Fruit fly (Drosophila melanogaster): ENCODE measurements around the gene Gp93.

The Gp93 gene

DNA sequence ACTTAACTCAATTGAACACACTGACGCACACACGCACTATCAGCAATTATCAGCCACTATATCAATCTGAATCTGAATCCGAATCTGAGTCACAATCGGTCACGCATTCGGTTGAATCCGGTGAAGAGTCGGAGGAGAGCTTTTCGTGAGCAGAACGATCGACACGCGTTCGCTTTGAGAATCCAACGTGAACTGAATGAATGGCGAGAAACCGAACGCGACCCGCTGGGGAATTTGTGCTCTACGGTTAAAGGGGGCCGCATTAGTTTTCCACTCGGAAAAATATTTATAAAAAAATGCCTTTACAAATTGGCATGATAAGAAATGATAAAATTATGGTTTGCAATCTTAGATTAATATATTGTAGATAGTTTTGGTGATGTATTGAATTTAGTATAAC lies 39.7 kb downstream of the Gp93 start, which contains the start of gene betaTub97EF:
Gene betaTub97EF, minus strand, starts transcription at position 196 of the 400 bp plus-strand sequence.
- TF ChIP-seq h (optimal IDR thresholded peaks at IDR 0.05) (no peak), CG14441 (GFP tag; IDR thresholded peaks at IDR 0.05) (0 out of 2 replicates have a peak, but pooled peaks have one; percentile 40), CG11247 (GFP tag; IDR thresholded peaks at IDR 0.05) (0 out of 2 replicates have a peak, but pooled peaks have one; percentile 25), bsh (GFP tag; optimal IDR thresholded peaks at IDR 0.05) (peak in 1 of 2 experiments; percentile 0), esg (GFP tag; conservative IDR thresholded peaks at IDR 0.05) (0 out of 2 replicates have a peak, but pooled peaks have one; percentile 7), PHDP (tag; optimal IDR thresholded peaks at IDR 0.05) (no peak), zfh1 (GFP tag; IDR thresholded peaks at IDR 0.05) (0 out of 3 replicates have a peak, but pooled peaks have one; percentile 15), CG32532 (GFP tag; IDR thresholded peaks at IDR 0.05) (peak; percentile 35; the same call in 1 of the 2 replicates), grn (GFP tag; optimal IDR thresholded peaks at IDR 0.05) (peak; percentile 80), gce (GFP tag; IDR thresholded peaks at IDR 0.05) (peak; percentile 18; the same call in 1 of the 3 replicates), crol (GFP tag; IDR thresholded peaks at IDR 0.05) (peak; percentile 71), nom (GFP tag; optimal IDR thresholded peaks at IDR 0.05) (no peak), scrt (GFP tag; optimal IDR thresholded peaks at IDR 0.05) (no peak), NK7.1 (GFP tag; optimal IDR thresholded peaks at IDR 0.05) (no peak), p53 (GFP tag; optimal IDR thresholded peaks at IDR 0.05) (no peak), Rfx (GFP tag; IDR thresholded peaks at IDR 0.05) (peak; percentile 64), CG33213 (GFP tag; optimal IDR thresholded peaks at IDR 0.05) (no peak), HmgZ (tag; optimal IDR thresholded peaks at IDR 0.05) (peak; percentile 29), CG15696 (tag; optimal IDR thresholded peaks at IDR 0.05) (no peak), dysf (GFP tag; IDR thresholded peaks at IDR 0.05) (peak; percentile 32; the same call in 2 of the 3 replicates), kay (GFP tag; optimal IDR thresholded peaks at IDR 0.05) (peak; percentile 75), Dp (GFP tag; optimal IDR thresholded peaks at IDR 0.05) (no peak), CG31224 (GFP tag; IDR thresholded peaks at IDR 0.05) (no peak), sob (GFP tag; IDR thresholded peaks at IDR 0.05) (0 out of 2 replicates have a peak, but pooled peaks have one; percentile 11), CG7372 (GFP tag; IDR thresholded peaks at IDR 0.05) (0 out of 2 replicates have a peak, but pooled peaks have one; percentile 12), Hsf (GFP tag; optimal IDR thresholded peaks at IDR 0.05) (no peak), CG15073 (GFP tag; optimal IDR thresholded peaks at IDR 0.05) (no peak), Atf-2 (GFP tag; optimal IDR thresholded peaks at IDR 0.05) (no peak), CG32767 (GFP tag; IDR thresholded peaks at IDR 0.05) (0 out of 2 replicates have a peak, but pooled peaks have one; percentile 7), CG34224 (GFP tag; IDR thresholded peaks at IDR 0.05; ENCODE audit: partially characterized antibody) (no peak), CG9932 (GFP tag; IDR thresholded peaks at IDR 0.05) (peak; percentile 49), E2f1 (GFP tag; IDR thresholded peaks at IDR 0.05) (0 out of 2 replicates have a peak, but pooled peaks have one; percentile 28), CG3163 (GFP tag; optimal IDR thresholded peaks at IDR 0.05) (peak; percentile 12), Ptx1 (GFP tag; IDR thresholded peaks at IDR 0.05) (no peak), vvl (GFP tag; IDR thresholded peaks at IDR 0.05) (peak; percentile 28; the same call in 1 of the 2 replicates), row (GFP tag; IDR thresholded peaks at IDR 0.05) (peak; percentile 48), zf30C (GFP tag; optimal IDR thresholded peaks at IDR 0.05) (peak; percentile 5), stc (GFP tag; IDR thresholded peaks at IDR 0.05) (0 out of 2 replicates have a peak, but pooled peaks have one; percentile 40), slbo (GFP tag; IDR thresholded peaks at IDR 0.05) (peak; percentile 77), ken (GFP tag; IDR thresholded peaks at IDR 0.05) (0 out of 3 replicates have a peak, but pooled peaks have one; percentile 42), Deaf1 (tag; optimal IDR thresholded peaks at IDR 0.05) (peak; percentile 29), prd (optimal IDR thresholded peaks at IDR 0.05) (no peak), prd (GFP tag; IDR thresholded peaks at IDR 0.05) (peak; percentile 13; the same call in 1 of the 3 replicates), pan (optimal IDR thresholded peaks at IDR 0.05) (no peak), pan (GFP tag; optimal IDR thresholded peaks at IDR 0.05 in 1 of 2, IDR thresholded peaks at IDR 0.05 in 1 of 2) (peak in 1 of 2 experiments; percentile 24), ftz-f1 (GFP tag; optimal IDR thresholded peaks at IDR 0.05) (no peak), Sox102F (GFP tag; optimal IDR thresholded peaks at IDR 0.05) (no peak), CG3847 (GFP tag; IDR thresholded peaks at IDR 0.05) (peak; percentile 46), CG9817 (tag; optimal IDR thresholded peaks at IDR 0.05) (no peak), CG6791 (GFP tag; IDR thresholded peaks at IDR 0.05; ENCODE audit: partially characterized antibody) (0 out of 3 replicates have a peak, but pooled peaks have one; percentile 22), CG34422 (GFP tag; IDR thresholded peaks at IDR 0.05) (peak; percentile 52; the same call in 1 of the 3 replicates), Hmx (GFP tag; optimal IDR thresholded peaks at IDR 0.05) (no peak)

Data from whole organism, embryonic.